Worm (Caenorhabditis elegans): ENCODE data around the gene sdz-8.

DNA sequence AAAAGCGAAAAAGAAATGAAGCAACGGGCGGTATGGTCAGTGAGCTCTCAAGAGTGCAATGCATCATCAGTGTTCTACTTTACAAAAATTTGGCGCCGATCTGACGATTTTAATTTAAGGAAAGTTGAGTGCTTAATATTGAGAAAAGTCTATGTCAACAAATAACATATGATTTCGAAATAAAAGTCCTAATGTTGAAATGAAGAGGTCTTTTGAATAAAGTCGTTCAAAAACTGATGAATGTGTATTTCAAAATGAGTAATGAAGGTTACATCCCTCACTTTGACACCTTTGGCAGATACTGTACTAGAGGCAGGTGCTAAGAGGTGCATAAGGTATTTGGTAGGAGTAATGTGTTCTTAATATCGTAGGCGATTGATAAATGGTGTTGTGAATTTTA, 18.5 kb downstream of the sdz-8 start:
- no peak for TF ChIP-seq unc-39 (tag; optimal IDR thresholded peaks at IDR 0.05)
- no peak for TF ChIP-seq nhr-25 (tag; optimal IDR thresholded peaks at IDR 0.05)
- no peak for TF ChIP-seq ceh-16 (tag; optimal IDR thresholded peaks at IDR 0.05)
- TF ChIP-seq nhr-237 (tag; optimal IDR thresholded peaks at IDR 0.05), result no peak
- no peak for TF ChIP-seq snpc-4 (tag; optimal IDR thresholded peaks at IDR 0.05)
- no peak for TF ChIP-seq ztf-11 (tag; optimal IDR thresholded peaks at IDR 0.05)
- no peak for TF ChIP-seq nfya-1 (tag; optimal IDR thresholded peaks at IDR 0.05; ENCODE audit: insufficient read depth)
- no peak for TF ChIP-seq R02D3.7 (tag; optimal IDR thresholded peaks at IDR 0.05)
- no peak for TF ChIP-seq egl-27 (tag; optimal IDR thresholded peaks at IDR 0.05)

Data from whole organism, L3 larva.